Worm (Caenorhabditis elegans) whole organism, L3 larva: ENCODE results near the gene exos-4.2.
A peak's percentile ranks its signal among the peaks of the same experiment; 100 is the strongest.

Experiments
- R02D3.7 ChIP-seq: fragments of 150-350 bp; optimal IDR thresholded peaks from 2 replicates; lab custom pipeline; 2014; ENCODE audit warnings: missing biosample characterization, missing genetic modification characterization
- ZK546.5 ChIP-seq: sonication (generic microtip); optimal IDR thresholded peaks from 2 replicates; lab custom pipeline; 2017; ENCODE audit warnings: missing biosample characterization, missing genetic modification characterization
- aly-2 ChIP-seq: fragments of 150-350 bp; optimal IDR thresholded peaks from 2 replicates; lab custom pipeline; 2014; ENCODE audit warnings: missing biosample characterization, missing genetic modification characterization
- ama-1 ChIP-seq: fragments of 150-350 bp; optimal IDR thresholded peaks from 2 replicates; lab custom pipeline; 2018
- ceh-16 ChIP-seq: sonication (generic microtip); optimal IDR thresholded peaks from 2 replicates; lab custom pipeline; 2017; ENCODE audit warnings: missing biosample characterization, missing genetic modification characterization
- ceh-28 ChIP-seq: fragments of 150-350 bp; optimal IDR thresholded peaks from 2 replicates; lab custom pipeline; 2014; ENCODE audit warnings: missing biosample characterization, missing genetic modification reagents, missing genetic modification characterization
- ceh-82 ChIP-seq: fragments of 150-350 bp; optimal IDR thresholded peaks from 2 replicates; lab custom pipeline; 2014; ENCODE audit warnings: missing biosample characterization, missing genetic modification characterization
- ceh-9 ChIP-seq: sonication (generic microtip); optimal IDR thresholded peaks from 2 replicates; lab custom pipeline; 2018; ENCODE audit warnings: missing biosample characterization, missing genetic modification characterization
- daf-12 ChIP-seq: fragments of 150-350 bp; optimal IDR thresholded peaks from 2 replicates; lab custom pipeline; 2014; ENCODE audit warnings: missing biosample characterization, missing genetic modification reagents, missing genetic modification characterization
- egl-27 ChIP-seq: sonication (generic microtip); optimal IDR thresholded peaks from 4 replicates; lab custom pipeline; 2017; ENCODE audit warnings: missing biosample characterization, missing genetic modification reagents, missing genetic modification characterization
- egl-5 ChIP-seq: fragments of 150-350 bp; optimal IDR thresholded peaks from 2 replicates; lab custom pipeline; 2017; ENCODE audit warnings: missing biosample characterization, missing genetic modification reagents, missing genetic modification characterization, inconsistent platforms
- elt-1 ChIP-seq: fragments of 150-350 bp; optimal IDR thresholded peaks from 2 replicates; lab custom pipeline; 2014; ENCODE audit warnings: missing biosample characterization, missing genetic modification characterization
- elt-2 ChIP-seq: sonication (generic microtip); optimal IDR thresholded peaks from 2 replicates; lab custom pipeline; 2016; ENCODE audit warnings: missing genetic modification reagents, mild to moderate bottlenecking, missing genetic modification characterization, missing compliant biosample characterization
- elt-3 ChIP-seq, 3 experiments: fragments of 150-350 bp in 1 of 3; sonication (generic microtip) in 2 of 3; optimal IDR thresholded peaks; 2 replicates in 2 of 3; 4 replicates in 1 of 3; lab custom pipeline; 2014 to 2017; ENCODE audit warnings: missing biosample characterization in 3 of 3, missing genetic modification characterization in 3 of 3
- eor-1 ChIP-seq, 2 experiments: fragments of 150-350 bp; optimal IDR thresholded peaks; 2 replicates each; lab custom pipeline; 2014 to 2018; ENCODE audit warnings: missing biosample characterization in 2 of 2, missing genetic modification characterization in 2 of 2
- fkh-10 ChIP-seq: sonication (generic microtip); optimal IDR thresholded peaks from 2 replicates; lab custom pipeline; 2017; ENCODE audit warnings: missing biosample characterization, missing genetic modification reagents, missing genetic modification characterization
- fkh-2 ChIP-seq: fragments of 150-350 bp; optimal IDR thresholded peaks from 2 replicates; lab custom pipeline; 2014; ENCODE audit warnings: missing biosample characterization, missing genetic modification reagents, missing genetic modification characterization
- fos-1 ChIP-seq: fragments of 150-350 bp; optimal IDR thresholded peaks from 2 replicates; lab custom pipeline; 2014; ENCODE audit warnings: missing biosample characterization, missing genetic modification characterization
- hmg-11 ChIP-seq: sonication (generic microtip); optimal IDR thresholded peaks from 2 replicates; lab custom pipeline; 2016; ENCODE audit warnings: missing genetic modification characterization, missing compliant biosample characterization
- jun-1 ChIP-seq: fragments of 150-350 bp; optimal IDR thresholded peaks from 2 replicates; lab custom pipeline; 2014; ENCODE audit warnings: missing biosample characterization, missing genetic modification reagents, missing genetic modification characterization
- lin-15B ChIP-seq: fragments of 150-350 bp; optimal IDR thresholded peaks from 2 replicates; lab custom pipeline; 2014; ENCODE audit warnings: missing biosample characterization, missing genetic modification characterization
- lin-39 ChIP-seq: fragments of 150-350 bp; optimal IDR thresholded peaks from 2 replicates; lab custom pipeline; 2018; ENCODE audit warnings: missing biosample characterization, missing genetic modification reagents, missing genetic modification characterization
- lsy-12 ChIP-seq: sonication (generic microtip); optimal IDR thresholded peaks from 2 replicates; lab custom pipeline; 2016; ENCODE audit warnings: mild to moderate bottlenecking, missing genetic modification characterization, missing compliant biosample characterization
- mdl-1 ChIP-seq: fragments of 150-350 bp; optimal IDR thresholded peaks from 2 replicates; lab custom pipeline; 2014; ENCODE audit warnings: missing biosample characterization, missing genetic modification characterization
- mml-1 ChIP-seq: fragments of 150-350 bp; sonication (generic microtip); optimal IDR thresholded peaks from 3 replicates; lab custom pipeline; 2014; ENCODE audit warnings: missing biosample characterization, missing genetic modification characterization
- nfya-1 ChIP-seq: sonication (generic microtip); optimal IDR thresholded peaks from 2 replicates; lab custom pipeline; 2017; ENCODE audit warnings: missing genetic modification characterization, mild to moderate bottlenecking, missing compliant biosample characterization, antibody characterized with exemption, moderate library complexity; ENCODE audit not compliant: insufficient read depth
- nhr-11 ChIP-seq: fragments of 150-350 bp; optimal IDR thresholded peaks from 2 replicates; lab custom pipeline; 2014; ENCODE audit warnings: missing biosample characterization, missing genetic modification characterization
- nhr-12 ChIP-seq: fragments of 150-350 bp; optimal IDR thresholded peaks from 2 replicates; lab custom pipeline; 2014; ENCODE audit warnings: missing biosample characterization, missing genetic modification characterization
- nhr-23 ChIP-seq: fragments of 150-350 bp; optimal IDR thresholded peaks from 2 replicates; lab custom pipeline; 2014; ENCODE audit warnings: missing biosample characterization, missing genetic modification reagents, missing genetic modification characterization
- nhr-237 ChIP-seq: fragments of 150-350 bp; optimal IDR thresholded peaks from 2 replicates; lab custom pipeline; 2014; ENCODE audit warnings: missing biosample characterization, missing genetic modification characterization
- nhr-25 ChIP-seq: sonication (generic microtip); optimal IDR thresholded peaks from 2 replicates; lab custom pipeline; 2017; ENCODE audit warnings: missing biosample characterization, missing genetic modification characterization
- nhr-28 ChIP-seq: fragments of 150-350 bp; optimal IDR thresholded peaks from 2 replicates; lab custom pipeline; 2014; ENCODE audit warnings: missing biosample characterization, missing genetic modification characterization
- nhr-43 ChIP-seq: sonication (generic microtip); optimal IDR thresholded peaks from 2 replicates; lab custom pipeline; 2016; ENCODE audit warnings: mild to moderate bottlenecking, missing genetic modification characterization, missing compliant biosample characterization; ENCODE audit not compliant: poor library complexity, severe bottlenecking
- nhr-67 ChIP-seq: fragments of 150-350 bp; optimal IDR thresholded peaks from 2 replicates; lab custom pipeline; 2014; ENCODE audit warnings: missing biosample characterization, missing genetic modification characterization
- nhr-76 ChIP-seq: fragments of 150-350 bp; sonication (generic microtip); optimal IDR thresholded peaks from 5 replicates; lab custom pipeline; 2014; ENCODE audit warnings: missing biosample characterization, missing genetic modification characterization
- nhr-77 ChIP-seq: fragments of 150-350 bp; optimal IDR thresholded peaks from 2 replicates; lab custom pipeline; 2014; ENCODE audit warnings: missing biosample characterization, missing genetic modification characterization
- pqm-1 ChIP-seq: fragments of 150-350 bp; optimal IDR thresholded peaks from 2 replicates; lab custom pipeline; 2017; ENCODE audit warnings: missing biosample characterization, missing genetic modification characterization, inconsistent platforms
- sea-2 ChIP-seq: fragments of 150-350 bp; sonication (generic microtip); optimal IDR thresholded peaks from 4 replicates; lab custom pipeline; 2014; ENCODE audit warnings: missing biosample characterization, missing genetic modification reagents, missing genetic modification characterization
- skn-1 ChIP-seq: fragments of 150-350 bp; optimal IDR thresholded peaks from 2 replicates; lab custom pipeline; 2014; ENCODE audit warnings: missing biosample characterization, missing genetic modification characterization
- snpc-4 ChIP-seq: fragments of 150-350 bp; optimal IDR thresholded peaks from 2 replicates; lab custom pipeline; 2014; ENCODE audit warnings: missing biosample characterization, missing genetic modification characterization
- tbx-2 ChIP-seq: sonication (generic microtip); optimal IDR thresholded peaks from 2 replicates; lab custom pipeline; 2016; ENCODE audit warnings: mild to moderate bottlenecking, missing genetic modification characterization, missing compliant biosample characterization
- unc-39 ChIP-seq: sonication (generic microtip); optimal IDR thresholded peaks from 4 replicates; lab custom pipeline; 2017; ENCODE audit warnings: missing biosample characterization, missing genetic modification characterization
- unc-62 ChIP-seq: fragments of 150-350 bp; sonication (generic microtip); optimal IDR thresholded peaks from 4 replicates; lab custom pipeline; 2014; ENCODE audit warnings: missing biosample characterization, missing genetic modification reagents, missing genetic modification characterization
- zag-1 ChIP-seq: fragments of 150-350 bp; optimal IDR thresholded peaks from 2 replicates; lab custom pipeline; 2014; ENCODE audit warnings: missing biosample characterization, missing genetic modification characterization
- ztf-11 ChIP-seq: fragments of 150-350 bp; optimal IDR thresholded peaks from 2 replicates; lab custom pipeline; 2014; ENCODE audit warnings: missing biosample characterization, missing genetic modification characterization
- ztf-4 ChIP-seq: fragments of 150-350 bp; optimal IDR thresholded peaks from 2 replicates; lab custom pipeline; 2014; ENCODE audit warnings: missing biosample characterization, missing genetic modification characterization

Gene exos-4.2

DNA sequence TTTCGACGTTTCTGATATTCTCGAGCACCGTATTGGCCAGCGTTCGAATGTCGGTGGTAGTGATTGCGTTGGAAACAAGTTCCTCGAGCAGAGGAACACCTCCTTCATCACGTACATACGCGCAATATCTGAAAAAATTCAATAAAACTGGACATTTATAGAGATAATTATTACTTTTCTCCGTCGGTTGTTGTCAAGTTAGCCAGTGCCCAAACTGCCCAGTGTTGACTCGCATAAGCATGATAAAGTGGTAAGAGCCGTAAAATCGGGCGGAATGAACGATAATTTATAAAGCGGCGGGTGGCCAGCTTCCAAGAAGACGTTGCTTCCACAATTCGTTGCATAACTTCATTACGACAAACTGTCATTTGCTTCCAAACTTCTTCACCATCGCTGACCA, 23.6 kb downstream of the exos-4.2 start:
- TF ChIP-seq ztf-4 (tag; lab: Kevin White, UChicago) (no peak), nfya-1 (tag; lab: Kevin White, UChicago) (no peak), ceh-9 (tag; lab: Kevin White, UChicago) (no peak), ZK546.5 (tag; lab: Kevin White, UChicago) (no peak), elt-3 (tag; optimal IDR thresholded peaks at IDR 0.05; lab: Kevin White, UChicago) (no peak), hmg-11 (tag; lab: Kevin White, UChicago) (no peak), nhr-28 (no peak), lin-15B (tag; lab: Kevin White, UChicago) (no peak), egl-27 (no peak), nhr-23 (tag; lab: Kevin White, UChicago) (no peak)

DNA sequence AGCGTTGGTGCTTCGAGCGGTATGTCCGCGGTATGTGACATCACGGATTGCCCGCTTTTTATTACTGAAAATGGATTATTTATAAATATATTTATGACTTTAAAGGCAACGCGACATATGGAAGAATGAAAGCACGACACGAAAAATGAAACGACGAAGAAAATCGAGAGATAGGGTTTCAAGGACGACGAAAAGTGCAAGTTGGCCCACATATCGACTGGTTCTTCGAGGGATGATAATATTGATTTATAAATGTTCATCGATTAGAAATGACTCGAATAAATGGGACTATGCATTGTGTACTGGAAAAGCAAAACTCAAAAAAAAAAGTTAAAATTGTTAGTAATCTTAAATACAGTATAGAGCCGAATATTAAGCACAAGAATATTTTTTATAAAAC, 26.7 kb downstream of the exos-4.2 start, which contains the start of gene zer-1:
Gene zer-1 (minus strand): TSS at position 68 of the 400 bp plus-strand sequence.
- TF ChIP-seq ztf-4 (tag; lab: Kevin White, UChicago) (no peak), egl-5 (tag; lab: Kevin White, UChicago) (no peak), skn-1 (tag; lab: Kevin White, UChicago) (no peak), aly-2 (tag; lab: Kevin White, UChicago) (no peak), nhr-23 (tag; lab: Kevin White, UChicago) (peak; percentile 37), nhr-25 (tag; lab: Kevin White, UChicago) (peak; percentile 24), unc-62 (GFP tag; lab: Kevin White, UChicago) (no peak), snpc-4 (no peak), ama-1 (lab: Kevin White, UChicago) (peak; percentile 21), fos-1 (no peak), nhr-43 (tag; lab: Kevin White, UChicago) (no peak), eor-1 (tag; optimal IDR thresholded peaks at IDR 0.05; lab: Kevin White, UChicago) (no peak), ceh-28 (tag; lab: Kevin White, UChicago) (peak; percentile 67)

ce11 chrIII:887874-888299, 27.9 kb downstream of the exos-4.2 start:
- TF ChIP-seq lin-15B (tag; lab: Kevin White, UChicago) (peak; percentile 40), mdl-1 (tag; lab: Kevin White, UChicago) (peak; percentile 48), fos-1 (no peak), sea-2 (GFP tag; lab: Kevin White, UChicago) (peak; percentile 79), ztf-4 (tag; lab: Kevin White, UChicago) (no peak), ztf-11 (tag; lab: Kevin White, UChicago) (no peak), eor-1 (tag; optimal IDR thresholded peaks at IDR 0.05; lab: Kevin White, UChicago) (no peak), skn-1 (tag; lab: Kevin White, UChicago) (peak; percentile 41), ceh-28 (tag; lab: Kevin White, UChicago) (peak; percentile 89), pqm-1 (tag; lab: Kevin White, UChicago) (peak; percentile 8), nhr-67 (tag; lab: Kevin White, UChicago) (no peak), ceh-16 (tag; lab: Kevin White, UChicago) (no peak), daf-12 (tag; lab: Kevin White, UChicago) (no peak), R02D3.7 (no peak), egl-27 (peak; percentile 50), ZK546.5 (tag; lab: Kevin White, UChicago) (no peak), nhr-25 (tag; lab: Kevin White, UChicago) (peak; percentile 2), nhr-23 (tag; lab: Kevin White, UChicago) (peak; percentile 60), unc-62 (GFP tag; lab: Kevin White, UChicago) (no peak), elt-1 (tag; lab: Kevin White, UChicago) (no peak), ama-1 (lab: Kevin White, UChicago) (peak; percentile 45), nhr-237 (tag; lab: Kevin White, UChicago) (no peak), mml-1 (tag; lab: Kevin White, UChicago) (no peak), egl-5 (tag; lab: Kevin White, UChicago) (peak; percentile 60), ceh-82 (tag; lab: Kevin White, UChicago) (no peak), jun-1 (peak; percentile 31), nhr-77 (tag; lab: Kevin White, UChicago) (no peak), fkh-10 (GFP tag; lab: Kevin White, UChicago) (peak; percentile 33), nhr-43 (tag; lab: Kevin White, UChicago) (no peak), nhr-28 (no peak), lin-39 (tag; lab: Kevin White, UChicago) (peak; percentile 81), snpc-4 (peak; percentile 76), aly-2 (tag; lab: Kevin White, UChicago) (no peak), unc-39 (tag; lab: Kevin White, UChicago) (no peak), zag-1 (tag; lab: Kevin White, UChicago) (no peak), elt-3 (tag; optimal IDR thresholded peaks at IDR 0.05; lab: Kevin White, UChicago) (no peak), fkh-2 (tag; lab: Kevin White, UChicago) (no peak), ceh-9 (tag; lab: Kevin White, UChicago) (no peak), tbx-2 (peak; percentile 37), nhr-76 (tag; lab: Kevin White, UChicago) (no peak), lsy-12 (tag; lab: Kevin White, UChicago) (no peak), elt-2 (tag; lab: Kevin White, UChicago) (peak; percentile 66), hmg-11 (tag; lab: Kevin White, UChicago) (peak; percentile 71), nfya-1 (tag; lab: Kevin White, UChicago) (peak; percentile 82), nhr-11 (tag; lab: Kevin White, UChicago) (no peak), nhr-12 (tag; lab: Kevin White, UChicago) (no peak)
